Fruit fly (Drosophila melanogaster): ENCODE data around the gene Cht7.

The Cht7 gene

dm6 chr3L:3127544-3127943, 20.8 kb upstream of the Cht7 start, which contains the start of gene promL (continued):
- TF ChIP-seq pnt (GFP tag; optimal IDR thresholded peaks at IDR 0.05), result no peak
- no peak for TF ChIP-seq ken (GFP tag; IDR thresholded peaks at IDR 0.05)
- peak; percentile 15; the same call in 1 of the 2 replicates for TF ChIP-seq wdn (GFP tag; IDR thresholded peaks at IDR 0.05)
- TF ChIP-seq CTCF (GFP tag; optimal IDR thresholded peaks at IDR 0.05), result peak; percentile 47
- 0 out of 2 replicates have a peak, but pooled peaks have one; percentile 5 for TF ChIP-seq NFAT (GFP tag; IDR thresholded peaks at IDR 0.05)
- TF ChIP-seq CG17385 (GFP tag; optimal IDR thresholded peaks at IDR 0.05), result peak; percentile 48
- TF ChIP-seq Hr3 (GFP tag; optimal IDR thresholded peaks at IDR 0.05), result no peak
- TF ChIP-seq CG10267 (tag; optimal IDR thresholded peaks at IDR 0.05), result peak; percentile 69
- TF ChIP-seq CG3726 (GFP tag; IDR thresholded peaks at IDR 0.05), result no peak
- TF ChIP-seq Poxn (GFP tag; IDR thresholded peaks at IDR 0.05), result no peak
- no peak for TF ChIP-seq CG3065 (GFP tag; optimal IDR thresholded peaks at IDR 0.05)
- TF ChIP-seq fu2 (GFP tag; optimal IDR thresholded peaks at IDR 0.05), result no peak
- TF ChIP-seq Ets97D (GFP tag; optimal IDR thresholded peaks at IDR 0.05), result peak; percentile 98
- TF ChIP-seq CG33213 (GFP tag; optimal IDR thresholded peaks at IDR 0.05), result peak; percentile 85
- TF ChIP-seq CG3163 (GFP tag; optimal IDR thresholded peaks at IDR 0.05), result no peak
- TF ChIP-seq gce (GFP tag; IDR thresholded peaks at IDR 0.05), result no peak
- peak; percentile 15 for TF ChIP-seq Oli (tag; optimal IDR thresholded peaks at IDR 0.05)
- peak; percentile 73 for TF ChIP-seq CG13894 (tag; optimal IDR thresholded peaks at IDR 0.05)
- TF ChIP-seq tup (GFP tag; optimal IDR thresholded peaks at IDR 0.05), result no peak
- TF ChIP-seq CG12391 (tag; optimal IDR thresholded peaks at IDR 0.05), result peak; percentile 63
- TF ChIP-seq Mrtf (GFP tag; IDR thresholded peaks at IDR 0.05), result no peak
- no peak for TF ChIP-seq al (GFP tag; IDR thresholded peaks at IDR 0.05)
- TF ChIP-seq Med (GFP tag), result peak; percentile 95
- no peak for TF ChIP-seq eve (GFP tag; optimal IDR thresholded peaks at IDR 0.05)
- peak; percentile 12 for TF ChIP-seq ERR (GFP tag; optimal IDR thresholded peaks at IDR 0.05)
- TF ChIP-seq CG11723 (GFP tag; optimal IDR thresholded peaks at IDR 0.05), result peak; percentile 28
- peak; percentile 47; the same call in 1 of the 2 replicates for TF ChIP-seq Bgb (GFP tag; IDR thresholded peaks at IDR 0.05; ENCODE audit: partially characterized antibody)
- no peak for TF ChIP-seq CG6175 (GFP tag; IDR thresholded peaks at IDR 0.05)
- peak; percentile 35; the same call in 1 of the 3 replicates for TF ChIP-seq Dbx (GFP tag; IDR thresholded peaks at IDR 0.05)
- peak; percentile 41 for TF ChIP-seq fd64A (GFP tag; optimal IDR thresholded peaks at IDR 0.05)
- no peak for TF ChIP-seq crc (GFP tag; optimal IDR thresholded peaks at IDR 0.05)
- peak; percentile 55 for TF ChIP-seq CG6854 (GFP tag; optimal IDR thresholded peaks at IDR 0.05)
- no peak for TF ChIP-seq nerfin-2 (GFP tag; IDR thresholded peaks at IDR 0.05; ENCODE audit: partially characterized antibody)
- no peak for TF ChIP-seq slou (GFP tag; optimal IDR thresholded peaks at IDR 0.05)
- peak; percentile 46 for TF ChIP-seq CG30020 (tag; optimal IDR thresholded peaks at IDR 0.05)
- 0 out of 3 replicates have a peak, but pooled peaks have one; percentile 55 for TF ChIP-seq CG2199 (GFP tag; IDR thresholded peaks at IDR 0.05)
- TF ChIP-seq E2f1 (GFP tag; IDR thresholded peaks at IDR 0.05), result no peak
- peak; percentile 79 for TF ChIP-seq Bteb2 (GFP tag; optimal IDR thresholded peaks at IDR 0.05)
- peak; percentile 26 for TF ChIP-seq CG7271 (tag; optimal IDR thresholded peaks at IDR 0.05)
- no peak for TF ChIP-seq ab (GFP tag; optimal IDR thresholded peaks at IDR 0.05)
- TF ChIP-seq ems (GFP tag; optimal IDR thresholded peaks at IDR 0.05), result peak; percentile 66
- no peak for TF ChIP-seq CG7963 (GFP tag; IDR thresholded peaks at IDR 0.05; ENCODE audit: partially characterized antibody)
- peak; percentile 47 for TF ChIP-seq lilli (GFP tag; optimal IDR thresholded peaks at IDR 0.05)
- TF ChIP-seq chinmo (GFP tag; IDR thresholded peaks at IDR 0.05; ENCODE audit: partially characterized antibody), result 0 out of 4 replicates have a peak, but pooled peaks have one; percentile 61
- peak; percentile 81 for TF ChIP-seq CG3281 (GFP tag; optimal IDR thresholded peaks at IDR 0.05)
- TF ChIP-seq CG4854 (GFP tag; optimal IDR thresholded peaks at IDR 0.05), result peak; percentile 18
- no peak for TF ChIP-seq CG16815 (GFP tag; optimal IDR thresholded peaks at IDR 0.05)
- TF ChIP-seq cato (GFP tag; optimal IDR thresholded peaks at IDR 0.05; ENCODE audit: borderline replicate concordance), result no peak
- TF ChIP-seq jing (GFP tag; optimal IDR thresholded peaks at IDR 0.05), result no peak
- TF ChIP-seq CG31365 (tag; optimal IDR thresholded peaks at IDR 0.05), result peak; percentile 37
- peak; percentile 41 for TF ChIP-seq CG2678 (tag; optimal IDR thresholded peaks at IDR 0.05)
- peak; percentile 47; the same call in 1 of the 3 replicates for TF ChIP-seq CG11695 (GFP tag; IDR thresholded peaks at IDR 0.05)

Measured in whole organism, embryonic.